Worm (Caenorhabditis elegans) whole organism, young adult: ENCODE results near the gene ric-3.

ENCODE experiments used
- B0336.3 ChIP-seq: fragments of 200-800 bp; sonication (Bioruptor generic); IDR thresholded peaks from 2 replicates; pipeline ENCODE4 v1.3.6; 2022; ENCODE audit warnings: missing genetic modification characterization, missing compliant biosample characterization
- C17E4.6 ChIP-seq: fragments of 200-800 bp; sonication (Bioruptor generic); IDR thresholded peaks from 2 replicates; pipeline ENCODE4 v1.3.6; 2022; ENCODE audit warnings: missing genetic modification reagents, missing genetic modification characterization, missing compliant biosample characterization
- D2030.7 ChIP-seq: fragments of 200-800 bp; sonication (Bioruptor generic); IDR thresholded peaks from 2 replicates; pipeline ENCODE4 v1.3.6; 2022; ENCODE audit warnings: missing genetic modification reagents, missing genetic modification characterization, missing compliant biosample characterization
- F10E7.11 ChIP-seq: sonication (generic microtip); optimal IDR thresholded peaks from 2 replicates; lab custom pipeline; 2017; ENCODE audit warnings: mild to moderate bottlenecking, missing genetic modification characterization, moderate library complexity, missing compliant biosample characterization
- F22D6.2 ChIP-seq: sonication (generic microtip); optimal IDR thresholded peaks from 2 replicates; lab custom pipeline; 2016; ENCODE audit warnings: mild to moderate bottlenecking, missing genetic modification characterization, missing compliant biosample characterization
- F23B12.7 ChIP-seq: sonication (generic microtip); optimal IDR thresholded peaks from 2 replicates; lab custom pipeline; 2017; ENCODE audit warnings: missing genetic modification characterization, mild to moderate bottlenecking, missing compliant biosample characterization, antibody characterized with exemption, moderate library complexity; ENCODE audit not compliant: insufficient read depth
- F33H1.4 ChIP-seq: fragments of 200-800 bp; sonication (Bioruptor generic); IDR thresholded peaks from 2 replicates; pipeline ENCODE4 v1.3.6; 2022; ENCODE audit warnings: missing genetic modification reagents, missing genetic modification characterization, missing compliant biosample characterization
- F52B5.7 ChIP-seq: sonication (generic microtip); optimal IDR thresholded peaks from 2 replicates; lab custom pipeline; 2016; ENCODE audit warnings: mild to moderate bottlenecking, missing genetic modification characterization, missing compliant biosample characterization
- F55B11.4 ChIP-seq: sonication (generic microtip); optimal IDR thresholded peaks from 2 replicates; lab custom pipeline; 2016; ENCODE audit warnings: missing compliant biosample characterization, missing genetic modification characterization, borderline replicate concordance; ENCODE audit not compliant: insufficient read depth
- T07F8.4 ChIP-seq: sonication (generic microtip); optimal IDR thresholded peaks from 2 replicates; lab custom pipeline; 2016; ENCODE audit warnings: mild to moderate bottlenecking, missing genetic modification characterization, moderate library complexity, missing compliant biosample characterization
- T26A5.8 ChIP-seq: sonication (generic microtip); optimal IDR thresholded peaks from 2 replicates; lab custom pipeline; 2016; ENCODE audit warnings: missing genetic modification characterization, missing compliant biosample characterization
- Y95B8A.8 ChIP-seq: fragments of 200-800 bp; sonication (Bioruptor generic); IDR thresholded peaks from 2 replicates; pipeline ENCODE4 v1.3.6; 2022; ENCODE audit warnings: missing genetic modification reagents, missing genetic modification characterization, missing compliant biosample characterization
- attf-6 ChIP-seq: fragments of 200-800 bp; sonication (Bioruptor generic); IDR thresholded peaks from 2 replicates; pipeline ENCODE4 v1.3.6; 2022; ENCODE audit warnings: missing genetic modification reagents, missing genetic modification characterization, missing compliant biosample characterization
- bed-1 ChIP-seq: fragments of 200-800 bp; sonication (Bioruptor generic); IDR thresholded peaks from 2 replicates; pipeline ENCODE4 v1.3.6; 2022; ENCODE audit warnings: missing genetic modification reagents, missing genetic modification characterization, missing compliant biosample characterization
- bed-2 ChIP-seq: fragments of 200-800 bp; sonication (Bioruptor generic); IDR thresholded peaks from 2 replicates; pipeline ENCODE4 v1.3.6; 2022; ENCODE audit warnings: missing genetic modification reagents, missing genetic modification characterization, missing compliant biosample characterization
- ccch-3 ChIP-seq: fragments of 200-800 bp; sonication (Bioruptor generic); optimal IDR thresholded peaks from 2 replicates; lab custom pipeline; 2018; ENCODE audit warnings: mild to moderate bottlenecking, missing genetic modification characterization, missing compliant biosample characterization
- cebp-1 ChIP-seq, 2 experiments: fragments of 200-800 bp in 1 of 2; sonication (Bioruptor generic) in 1 of 2; sonication (generic microtip) in 1 of 2; IDR thresholded peaks in 1 of 2; optimal IDR thresholded peaks in 1 of 2; 2 replicates each; pipeline versions ENCODE4 v1.3.6 to Lab custom; 2017 to 2022; ENCODE audit warnings: missing compliant biosample characterization in 2 of 2, missing genetic modification characterization in 2 of 2, mild to moderate bottlenecking in 1 of 2, missing genetic modification reagents in 1 of 2, moderate library complexity in 1 of 2
- ceh-100 ChIP-seq: fragments of 200-800 bp; sonication (Bioruptor generic); IDR thresholded peaks from 2 replicates; pipeline ENCODE4 v1.3.6; 2022; ENCODE audit warnings: missing genetic modification reagents, missing genetic modification characterization, missing compliant biosample characterization
- ceh-27 ChIP-seq: fragments of 200-800 bp; sonication (Bioruptor generic); optimal IDR thresholded peaks from 2 replicates; lab custom pipeline; 2018; ENCODE audit warnings: mild to moderate bottlenecking, missing genetic modification characterization, moderate library complexity, missing compliant biosample characterization
- ceh-58 ChIP-seq: fragments of 200-800 bp; sonication (Bioruptor generic); IDR thresholded peaks from 2 replicates; pipeline ENCODE4 v1.3.6; 2022; ENCODE audit warnings: missing genetic modification characterization, missing compliant biosample characterization
- ceh-79 ChIP-seq: sonication (generic microtip); optimal IDR thresholded peaks from 2 replicates; lab custom pipeline; 2017; ENCODE audit warnings: mild to moderate bottlenecking, missing genetic modification characterization, missing compliant biosample characterization
- chd-7 ChIP-seq: sonication (generic microtip); optimal IDR thresholded peaks from 2 replicates; lab custom pipeline; 2016; ENCODE audit warnings: mild to moderate bottlenecking, missing genetic modification characterization, moderate library complexity, missing compliant biosample characterization
- egrh-3 ChIP-seq: fragments of 200-800 bp; sonication (Bioruptor generic); IDR thresholded peaks from 2 replicates; pipeline ENCODE4 v1.3.6; 2022; ENCODE audit warnings: missing genetic modification reagents, missing genetic modification characterization, missing compliant biosample characterization
- ekl-4 ChIP-seq: fragments of 200-800 bp; sonication (Bioruptor generic); IDR thresholded peaks from 2 replicates; pipeline ENCODE4 v1.3.6; 2022; ENCODE audit warnings: missing genetic modification reagents, missing genetic modification characterization, missing compliant biosample characterization
- him-1 ChIP-seq: sonication (generic microtip); optimal IDR thresholded peaks from 2 replicates; lab custom pipeline; 2016; ENCODE audit warnings: missing genotype, missing genetic modification reagents, missing genetic modification characterization, missing compliant biosample characterization
- hlh-26 ChIP-seq: fragments of 200-800 bp; sonication (Bioruptor generic); conservative IDR thresholded peaks from 2 replicates; pipeline ENCODE4 v1.3.6; 2022; ENCODE audit warnings: missing genetic modification reagents, missing genetic modification characterization, missing compliant biosample characterization
- lin-26 ChIP-seq: fragments of 200-800 bp; sonication (Bioruptor generic); IDR thresholded peaks from 2 replicates; pipeline ENCODE4 v1.3.6; 2022; ENCODE audit warnings: missing genetic modification reagents, missing genetic modification characterization, missing compliant biosample characterization
- lir-1 ChIP-seq: fragments of 200-800 bp; sonication (Bioruptor generic); conservative IDR thresholded peaks from 2 replicates; pipeline ENCODE4 v1.3.6; 2022; ENCODE audit warnings: missing genetic modification reagents, missing genetic modification characterization, missing compliant biosample characterization
- madf-6 ChIP-seq: fragments of 200-800 bp; sonication (Bioruptor generic); IDR thresholded peaks from 2 replicates; pipeline ENCODE4 v1.3.6; 2022; ENCODE audit warnings: missing genetic modification reagents, missing genetic modification characterization, missing compliant biosample characterization
- madf-8 ChIP-seq: fragments of 200-800 bp; sonication (Bioruptor generic); conservative IDR thresholded peaks from 2 replicates; pipeline ENCODE4 v1.3.6; 2022; ENCODE audit warnings: missing genetic modification reagents, missing genetic modification characterization, missing compliant biosample characterization
- mes-4 ChIP-seq: sonication (generic microtip); optimal IDR thresholded peaks from 2 replicates; lab custom pipeline; 2016; ENCODE audit warnings: missing genotype, missing genetic modification characterization, missing compliant biosample characterization
- nfya-1 ChIP-seq: sonication (generic microtip); optimal IDR thresholded peaks from 2 replicates; lab custom pipeline; 2017; ENCODE audit warnings: antibody characterized with exemption, missing compliant biosample characterization, missing genetic modification characterization, borderline replicate concordance; ENCODE audit not compliant: insufficient read depth
- nfya-2 ChIP-seq: fragments of 200-800 bp; sonication (Bioruptor generic); IDR thresholded peaks from 2 replicates; pipeline ENCODE4 v1.3.6; 2022; ENCODE audit warnings: missing genetic modification reagents, missing genetic modification characterization, missing compliant biosample characterization
- nfyb-1 ChIP-seq: fragments of 200-800 bp; sonication (Bioruptor generic); IDR thresholded peaks from 2 replicates; pipeline ENCODE4 v1.3.6; 2022; ENCODE audit warnings: missing genetic modification reagents, missing genetic modification characterization, missing compliant biosample characterization
- nhr-80 ChIP-seq: sonication (generic microtip); optimal IDR thresholded peaks from 2 replicates; lab custom pipeline; 2016; ENCODE audit warnings: missing genetic modification characterization, missing compliant biosample characterization
- pha-4 ChIP-seq: fragments of 150-350 bp; sonication (generic microtip); optimal IDR thresholded peaks from 2 replicates; lab custom pipeline; 2014; ENCODE audit warnings: missing biosample characterization, missing genetic modification reagents, missing genetic modification characterization
- rpc-1 ChIP-seq, 2 experiments: fragments of 150-350 bp in 1 of 2; sonication (generic microtip) in 1 of 2; optimal IDR thresholded peaks; 2 replicates each; lab custom pipeline; 2014 to 2018; ENCODE audit warnings: missing biosample characterization in 1 of 2, missing genetic modification characterization in 1 of 2, missing genetic modification reagents in 1 of 2, missing genotype in 1 of 2
- sea-2 ChIP-seq: fragments of 200-800 bp; sonication (Bioruptor generic); IDR thresholded peaks from 2 replicates; pipeline ENCODE4 v1.3.6; 2022; ENCODE audit warnings: missing genetic modification characterization, missing compliant biosample characterization
- snpc-3.4 ChIP-seq: sonication (generic microtip); optimal IDR thresholded peaks from 2 replicates; lab custom pipeline; 2017; ENCODE audit warnings: missing genetic modification characterization, mild to moderate bottlenecking, missing compliant biosample characterization, antibody characterized with exemption, moderate library complexity, missing genotype, missing genetic modification reagents
- snpc-4 ChIP-seq, 5 experiments: fragments of 150-350 bp in 1 of 5; sonication (generic microtip) in 4 of 5; optimal IDR thresholded peaks; 2 replicates each; lab custom pipeline; 2014 to 2018; ENCODE audit warnings: missing genetic modification characterization in 5 of 5, missing biosample characterization in 3 of 5, antibody characterized with exemption in 2 of 5, mild to moderate bottlenecking in 2 of 5, missing compliant biosample characterization in 2 of 5, missing genotype in 2 of 5, moderate library complexity in 2 of 5, missing genetic modification reagents in 1 of 5
- tbp1 ChIP-seq: fragments of 200-800 bp; sonication (Bioruptor generic); optimal IDR thresholded peaks from 2 replicates; lab custom pipeline; 2018; ENCODE audit warnings: mild to moderate bottlenecking, missing genetic modification characterization, missing compliant biosample characterization
- unc-130 ChIP-seq: sonication (generic microtip); optimal IDR thresholded peaks from 2 replicates; lab custom pipeline; 2016; ENCODE audit warnings: missing genetic modification reagents, missing genetic modification characterization, missing compliant biosample characterization
- unc-62 ChIP-seq: fragments of 150-350 bp; optimal IDR thresholded peaks from 2 replicates; lab custom pipeline; 2014; ENCODE audit warnings: missing biosample characterization, missing genetic modification reagents, missing genetic modification characterization
- zfh-2 ChIP-seq: fragments of 200-800 bp; sonication (Bioruptor generic); conservative IDR thresholded peaks from 2 replicates; pipeline ENCODE4 v1.3.6; 2022; ENCODE audit warnings: missing genetic modification reagents, missing genetic modification characterization, missing compliant biosample characterization
- zim-3 ChIP-seq: sonication (generic microtip); optimal IDR thresholded peaks from 2 replicates; lab custom pipeline; 2017; ENCODE audit warnings: mild to moderate bottlenecking, missing genetic modification characterization, moderate library complexity, missing compliant biosample characterization
- ztf-18 ChIP-seq: sonication (generic microtip); optimal IDR thresholded peaks from 2 replicates; lab custom pipeline; 2016; ENCODE audit warnings: missing genotype, mild to moderate bottlenecking, missing genetic modification characterization, missing compliant biosample characterization
- ztf-25 ChIP-seq: fragments of 200-800 bp; sonication (Bioruptor generic); IDR thresholded peaks from 2 replicates; pipeline ENCODE4 v1.3.6; 2022; ENCODE audit warnings: missing genetic modification reagents, missing genetic modification characterization, missing compliant biosample characterization
- ztf-6 ChIP-seq: fragments of 200-800 bp; sonication (Bioruptor generic); IDR thresholded peaks from 2 replicates; pipeline ENCODE4 v1.3.6; 2022; ENCODE audit warnings: missing genetic modification reagents, missing genetic modification characterization, missing compliant biosample characterization

The ric-3 gene

DNA sequence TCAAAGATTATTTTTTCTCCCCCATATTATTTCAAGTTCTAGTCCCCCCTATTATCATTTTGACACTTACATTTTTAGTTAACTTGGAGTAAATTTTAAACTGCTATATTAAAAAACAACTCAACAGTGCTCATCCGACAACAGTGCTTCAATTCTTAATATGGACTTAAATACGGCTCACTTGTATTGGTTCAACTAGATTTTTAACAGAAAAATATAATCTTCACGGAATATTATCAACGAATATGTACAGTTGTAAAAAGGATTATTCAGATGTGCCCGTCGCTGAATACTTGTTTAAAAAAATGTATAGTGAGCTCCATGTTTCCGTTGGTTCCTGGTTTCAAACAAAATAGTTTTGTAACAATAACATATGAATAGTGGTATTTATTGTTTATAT, 17.7 kb upstream of the ric-3 start (continued):
- TF ChIP-seq hlh-26 (GFP tag; lab: Robert Waterston, UW) (no peak), snpc-3.4 (peak; percentile 45), F22D6.2 (tag; lab: Kevin White, UChicago) (no peak), madf-6 (peak; percentile 82), nfya-2 (GFP tag; lab: Robert Waterston, UW) (no peak), C17E4.6 (GFP tag; lab: Robert Waterston, UW) (peak; percentile 74), ccch-3 (GFP tag; lab: Kevin White, UChicago) (no peak), T07F8.4 (no peak), nhr-80 (tag; lab: Kevin White, UChicago) (no peak), him-1 (tag; lab: Kevin White, UChicago) (peak; percentile 24), F10E7.11 (tag; lab: Kevin White, UChicago) (no peak), ceh-100 (GFP tag; lab: Robert Waterston, UW) (peak; percentile 48), unc-62 (GFP tag; lab: Kevin White, UChicago) (no peak), F33H1.4 (GFP tag; lab: Robert Waterston, UW) (no peak; the same call in 1 of the 2 replicates), ztf-6 (GFP tag; lab: Robert Waterston, UW) (no peak), ztf-18 (tag; lab: Kevin White, UChicago) (no peak), mes-4 (tag; lab: Kevin White, UChicago) (no peak), ztf-25 (GFP tag; lab: Robert Waterston, UW) (no peak), T26A5.8 (tag; lab: Kevin White, UChicago) (peak; percentile 20), unc-130 (GFP tag; lab: Kevin White, UChicago) (peak; percentile 63), zim-3 (tag; lab: Kevin White, UChicago) (no peak), bed-1 (no peak), F52B5.7 (tag; lab: Kevin White, UChicago) (no peak), Y95B8A.8 (GFP tag; lab: Robert Waterston, UW) (no peak), attf-6 (GFP tag; lab: Robert Waterston, UW) (peak; percentile 82), ceh-58 (GFP tag; lab: Robert Waterston, UW) (no peak), F55B11.4 (no peak), bed-2 (no peak), madf-8 (no peak), cebp-1 (GFP tag; IDR thresholded peaks at IDR 0.05; lab: Robert Waterston, UW) (no peak), cebp-1 (tag; optimal IDR thresholded peaks at IDR 0.05; lab: Kevin White, UChicago) (no peak), F23B12.7 (tag; lab: Kevin White, UChicago) (no peak), tbp1 (GFP tag; lab: Kevin White, UChicago) (no peak), egrh-3 (no peak), sea-2 (GFP tag; lab: Robert Waterston, UW) (no peak), chd-7 (tag; lab: Kevin White, UChicago) (no peak), lin-26 (GFP tag; lab: Robert Waterston, UW) (peak; percentile 66), nfyb-1 (GFP tag; lab: Robert Waterston, UW) (no peak), pha-4 (tag; lab: Kevin White, UChicago) (no peak), B0336.3 (GFP tag; lab: Robert Waterston, UW) (peak; percentile 69; the same call in 1 of the 2 replicates), snpc-4 (GFP tag; optimal IDR thresholded peaks at IDR 0.05; lab: Kevin White, UChicago) (peak; percentile 39), snpc-4 (tag; optimal IDR thresholded peaks at IDR 0.05; lab: Kevin White, UChicago) (peak in 2 of 4 experiments; percentile 21 to 42), ekl-4 (GFP tag; lab: Robert Waterston, UW) (peak; percentile 82), lir-1 (GFP tag; lab: Robert Waterston, UW) (no peak), rpc-1 (optimal IDR thresholded peaks at IDR 0.05; lab: Kevin White, UChicago) (no peak), rpc-1 (tag; optimal IDR thresholded peaks at IDR 0.05; lab: Kevin White, UChicago) (no peak), nfya-1 (tag; lab: Kevin White, UChicago) (no peak), zfh-2 (GFP tag; lab: Robert Waterston, UW) (no peak), ceh-27 (GFP tag; lab: Kevin White, UChicago) (no peak), ceh-79 (tag; lab: Kevin White, UChicago) (no peak), D2030.7 (GFP tag; lab: Robert Waterston, UW) (no peak)
